Fruit fly (Drosophila melanogaster) whole organism: Measurements from ENCODE around the gene CG4186.

Experiments
- CG8478 ChIP-seq: fragments of >200 bp; optimal IDR thresholded peaks from 2 replicates; lab custom pipeline; 2018; ENCODE audit warnings: inconsistent platforms
- pan ChIP-seq: fragments of >200 bp; optimal IDR thresholded peaks from 2 replicates; lab custom pipeline; 2017
- usp ChIP-seq: fragments of >200 bp; optimal IDR thresholded peaks from 2 replicates; lab custom pipeline; 2017; ENCODE audit warnings: missing biosample characterization, missing genetic modification characterization, mixed read lengths

DNA sequence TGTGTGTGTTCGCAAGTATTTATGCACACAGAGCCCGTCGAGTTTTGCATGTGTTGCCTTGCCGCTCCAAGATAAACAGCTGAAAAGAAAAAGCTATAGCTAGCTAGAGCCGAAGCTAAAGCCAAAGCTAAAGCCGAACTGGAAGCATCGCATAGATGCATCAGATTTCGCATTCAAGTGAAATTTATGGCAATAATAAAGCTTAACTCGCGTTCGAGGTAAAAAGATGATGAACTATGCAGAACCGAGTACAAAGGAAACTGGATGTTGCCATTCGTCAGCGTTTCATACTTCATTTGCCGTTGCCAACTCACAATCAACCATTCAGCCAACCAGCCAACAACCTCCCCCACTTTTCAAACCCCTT lies 35.1 kb upstream of the CG4186 start:
- TF ChIP-seq pan (lab: Kevin White, UChicago) (no peak), CG8478 (lab: Kevin White, UChicago) (no peak), usp (no peak)
